Fruit fly (Drosophila melanogaster): ENCODE measurements around the gene CG6999.

CG6999 gene

DNA sequence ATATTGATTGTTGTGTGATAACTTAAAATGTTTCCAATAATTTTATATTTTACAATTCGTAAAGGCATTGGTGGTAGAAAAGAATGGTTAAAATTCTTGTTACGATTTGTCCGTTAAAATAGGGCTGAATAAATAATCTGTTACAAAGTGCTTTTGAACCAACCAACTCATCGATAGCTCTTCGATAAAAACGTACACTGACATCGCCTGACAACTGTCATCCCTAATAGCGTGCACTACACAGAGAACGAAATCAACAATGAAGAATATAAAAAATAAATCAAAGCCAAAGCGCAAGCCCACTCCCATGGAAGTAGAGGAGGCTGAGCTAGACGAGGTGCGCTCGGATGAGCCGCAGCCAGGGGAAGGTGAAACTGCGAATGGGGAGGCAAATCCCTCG lies 2.4 kb upstream of the CG6999 start, which contains the start of gene CG32708 (continued):
- TF ChIP-seq Lim3 (GFP tag; IDR thresholded peaks at IDR 0.05) (no peak), ind (GFP tag; optimal IDR thresholded peaks at IDR 0.05) (no peak), CG1233 (GFP tag; optimal IDR thresholded peaks at IDR 0.05) (no peak), hth (optimal IDR thresholded peaks at IDR 0.05) (no peak), CG7745 (tag; optimal IDR thresholded peaks at IDR 0.05) (no peak), dpn (GFP tag; optimal IDR thresholded peaks at IDR 0.05) (no peak), CG15514 (GFP tag; optimal IDR thresholded peaks at IDR 0.05) (peak; percentile 81), NC2β (GFP tag; optimal IDR thresholded peaks at IDR 0.05) (no peak), CG31365 (tag; optimal IDR thresholded peaks at IDR 0.05) (no peak), CG13424 (tag; optimal IDR thresholded peaks at IDR 0.05) (no peak), bigmax (GFP tag; optimal IDR thresholded peaks at IDR 0.05) (no peak), CG10543 (GFP tag; optimal IDR thresholded peaks at IDR 0.05) (no peak), inv (GFP tag; IDR thresholded peaks at IDR 0.05; ENCODE audit: partially characterized antibody) (peak; percentile 54), jigr1 (GFP tag; IDR thresholded peaks at IDR 0.05) (no peak), CG32532 (GFP tag; IDR thresholded peaks at IDR 0.05) (no peak), Drgx (GFP tag; IDR thresholded peaks at IDR 0.05) (no peak), CG8290 (GFP tag; optimal IDR thresholded peaks at IDR 0.05) (no peak), CG8290 (tag; optimal IDR thresholded peaks at IDR 0.05) (no peak), Ssrp (tag; optimal IDR thresholded peaks at IDR 0.05) (no peak), exex (tag; optimal IDR thresholded peaks at IDR 0.05) (no peak), Side (GFP tag; optimal IDR thresholded peaks at IDR 0.05) (no peak), her (GFP tag; optimal IDR thresholded peaks at IDR 0.05) (no peak), dysf (GFP tag; IDR thresholded peaks at IDR 0.05) (no peak), luna (GFP tag; optimal IDR thresholded peaks at IDR 0.05) (no peak), CG14014 (GFP tag; IDR thresholded peaks at IDR 0.05) (no peak), kay (GFP tag; optimal IDR thresholded peaks at IDR 0.05) (no peak), zen2 (GFP tag; IDR thresholded peaks at IDR 0.05; ENCODE audit: partially characterized antibody) (peak; percentile 66; the same call in 2 of the 3 replicates), HHEX (GFP tag; optimal IDR thresholded peaks at IDR 0.05) (no peak), Scr (GFP tag; IDR thresholded peaks at IDR 0.05; ENCODE audit: partially characterized antibody) (peak; percentile 70), D19A (tag; optimal IDR thresholded peaks at IDR 0.05) (no peak), knrl (GFP tag; IDR thresholded peaks at IDR 0.05; ENCODE audit: partially characterized antibody) (peak; percentile 61; the same call in 2 of the 3 replicates), gsb-n (tag; optimal IDR thresholded peaks at IDR 0.05) (no peak), CG4617 (GFP tag; optimal IDR thresholded peaks at IDR 0.05; ENCODE audit: borderline replicate concordance) (no peak), CG14050 (GFP tag; IDR thresholded peaks at IDR 0.05) (no peak), CG15269 (tag; optimal IDR thresholded peaks at IDR 0.05) (no peak), dati (GFP tag; IDR thresholded peaks at IDR 0.05) (no peak), E2f2 (GFP tag; IDR thresholded peaks at IDR 0.05) (no peak; the same call in none of the 2 replicates), CG5245 (GFP tag; optimal IDR thresholded peaks at IDR 0.05) (no peak), sisA (GFP tag; IDR thresholded peaks at IDR 0.05) (no peak), CG33557 (GFP tag; optimal IDR thresholded peaks at IDR 0.05) (no peak), CG10267 (tag; optimal IDR thresholded peaks at IDR 0.05) (no peak), CG18599 (GFP tag; optimal IDR thresholded peaks at IDR 0.05) (no peak), CG10209 (GFP tag; optimal IDR thresholded peaks at IDR 0.05) (no peak), D (optimal IDR thresholded peaks at IDR 0.05) (no peak), D (GFP tag; optimal IDR thresholded peaks at IDR 0.05) (no peak), dimm (GFP tag; IDR thresholded peaks at IDR 0.05) (no peak), Dll (GFP tag; IDR thresholded peaks at IDR 0.05; ENCODE audit: partially characterized antibody) (peak; percentile 75), sug (tag; optimal IDR thresholded peaks at IDR 0.05) (peak; percentile 2), CG11093 (GFP tag; IDR thresholded peaks at IDR 0.05) (no peak), nom (GFP tag; optimal IDR thresholded peaks at IDR 0.05) (peak; percentile 16), nerfin-1 (tag; optimal IDR thresholded peaks at IDR 0.05) (no peak), ERR (GFP tag; optimal IDR thresholded peaks at IDR 0.05) (no peak)

All from whole organism, embryonic.